Fruit fly (Drosophila melanogaster): ENCODE data around the gene CG13737.

CG13737 gene

dm6 chr3L:13866780-13867179 lies 12.0 kb upstream of the CG13737 start, which contains the start of gene CG8745:
Gene CG8745 (minus strand): TSS chr3L:13866905.
- TF ChIP-seq tj (GFP tag; optimal IDR thresholded peaks at IDR 0.05) (no peak), CG7101 (tag; optimal IDR thresholded peaks at IDR 0.05) (no peak), CG12768 (GFP tag; optimal IDR thresholded peaks at IDR 0.05) (no peak), Mnt (GFP tag; optimal IDR thresholded peaks at IDR 0.05) (no peak), kay (GFP tag; ENCODE audit: borderline replicate concordance) (no peak), CG14711 (tag; optimal IDR thresholded peaks at IDR 0.05) (no peak), CG1620 (GFP tag; optimal IDR thresholded peaks at IDR 0.05) (no peak), CG11617 (GFP tag; optimal IDR thresholded peaks at IDR 0.05) (no peak), CG5204 (GFP tag; optimal IDR thresholded peaks at IDR 0.05) (no peak), ovo (GFP tag; optimal IDR thresholded peaks at IDR 0.05) (no peak), cic (GFP tag; optimal IDR thresholded peaks at IDR 0.05) (no peak), toe (GFP tag; optimal IDR thresholded peaks at IDR 0.05) (no peak), bab1 (GFP tag; optimal IDR thresholded peaks at IDR 0.05) (no peak), pad (GFP tag; optimal IDR thresholded peaks at IDR 0.05) (no peak), cnc (optimal IDR thresholded peaks at IDR 0.05) (no peak), CG33017 (tag; optimal IDR thresholded peaks at IDR 0.05) (no peak), Clk (GFP tag; optimal IDR thresholded peaks at IDR 0.05) (no peak), CG7045 (GFP tag; optimal IDR thresholded peaks at IDR 0.05) (no peak)

dm6 chr3L:13876967-13877366 lies 1.8 kb upstream of the CG13737 start:
- TF ChIP-seq Mnt (GFP tag; optimal IDR thresholded peaks at IDR 0.05) (no peak), cic (GFP tag; optimal IDR thresholded peaks at IDR 0.05) (no peak), pad (GFP tag; optimal IDR thresholded peaks at IDR 0.05) (no peak), CG5204 (GFP tag; optimal IDR thresholded peaks at IDR 0.05) (no peak), CG14711 (tag; optimal IDR thresholded peaks at IDR 0.05) (no peak), CG1620 (GFP tag; optimal IDR thresholded peaks at IDR 0.05) (no peak), Hr96 (GFP tag; optimal IDR thresholded peaks at IDR 0.05) (no peak), cnc (optimal IDR thresholded peaks at IDR 0.05) (no peak), kay (GFP tag; ENCODE audit: borderline replicate concordance) (no peak), toe (GFP tag; optimal IDR thresholded peaks at IDR 0.05) (no peak), Clk (GFP tag; optimal IDR thresholded peaks at IDR 0.05) (no peak), CG7101 (tag; optimal IDR thresholded peaks at IDR 0.05) (no peak), Crg-1 (GFP tag; optimal IDR thresholded peaks at IDR 0.05) (no peak), CG11617 (GFP tag; optimal IDR thresholded peaks at IDR 0.05) (no peak), bab1 (GFP tag; optimal IDR thresholded peaks at IDR 0.05) (no peak), CG7045 (GFP tag; optimal IDR thresholded peaks at IDR 0.05) (no peak), CG33017 (tag; optimal IDR thresholded peaks at IDR 0.05) (no peak), ovo (GFP tag; optimal IDR thresholded peaks at IDR 0.05) (no peak), tj (GFP tag; optimal IDR thresholded peaks at IDR 0.05) (no peak)

- TF ChIP-seq CG1620 (GFP tag; optimal IDR thresholded peaks at IDR 0.05) (no peak), CG7101 (tag; optimal IDR thresholded peaks at IDR 0.05) (no peak), ovo (GFP tag; optimal IDR thresholded peaks at IDR 0.05) (no peak), toe (GFP tag; optimal IDR thresholded peaks at IDR 0.05) (no peak), kay (GFP tag; ENCODE audit: borderline replicate concordance) (no peak), CG33017 (tag; optimal IDR thresholded peaks at IDR 0.05) (no peak), bab1 (GFP tag; optimal IDR thresholded peaks at IDR 0.05) (no peak), CG11617 (GFP tag; optimal IDR thresholded peaks at IDR 0.05) (no peak), Crg-1 (GFP tag; optimal IDR thresholded peaks at IDR 0.05) (no peak), tj (GFP tag; optimal IDR thresholded peaks at IDR 0.05) (no peak), Mnt (GFP tag; optimal IDR thresholded peaks at IDR 0.05) (no peak), Clk (GFP tag; optimal IDR thresholded peaks at IDR 0.05) (no peak), pad (GFP tag; optimal IDR thresholded peaks at IDR 0.05) (no peak), CG14711 (tag; optimal IDR thresholded peaks at IDR 0.05) (no peak), CG7045 (GFP tag; optimal IDR thresholded peaks at IDR 0.05) (no peak), CG5204 (GFP tag; optimal IDR thresholded peaks at IDR 0.05) (no peak), Hr96 (GFP tag; optimal IDR thresholded peaks at IDR 0.05) (no peak), cnc (optimal IDR thresholded peaks at IDR 0.05) (no peak)
These were observed 890 bp upstream of the CG13737 start for dm6 chr3L:13877904-13878303.

- TF ChIP-seq Hr96 (GFP tag; optimal IDR thresholded peaks at IDR 0.05) (no peak), toe (GFP tag; optimal IDR thresholded peaks at IDR 0.05) (no peak), cic (GFP tag; optimal IDR thresholded peaks at IDR 0.05) (no peak), tj (GFP tag; optimal IDR thresholded peaks at IDR 0.05) (no peak), CG5204 (GFP tag; optimal IDR thresholded peaks at IDR 0.05) (no peak), ovo (GFP tag; optimal IDR thresholded peaks at IDR 0.05) (no peak), CG12768 (GFP tag; optimal IDR thresholded peaks at IDR 0.05) (no peak), cnc (optimal IDR thresholded peaks at IDR 0.05) (no peak), CG7101 (tag; optimal IDR thresholded peaks at IDR 0.05) (no peak), CG1620 (GFP tag; optimal IDR thresholded peaks at IDR 0.05) (no peak), Clk (GFP tag; optimal IDR thresholded peaks at IDR 0.05) (no peak), CG7045 (GFP tag; optimal IDR thresholded peaks at IDR 0.05) (no peak), kay (GFP tag; ENCODE audit: borderline replicate concordance) (no peak), CG11617 (GFP tag; optimal IDR thresholded peaks at IDR 0.05) (no peak), Mnt (GFP tag; optimal IDR thresholded peaks at IDR 0.05) (no peak), CG14711 (tag; optimal IDR thresholded peaks at IDR 0.05) (no peak)
These were observed 2.8 kb downstream of the CG13737 start for dm6 chr3L:13881555-13881954.

- TF ChIP-seq tj (GFP tag; optimal IDR thresholded peaks at IDR 0.05), result no peak
- no peak for TF ChIP-seq CG14711 (tag; optimal IDR thresholded peaks at IDR 0.05)
- TF ChIP-seq Hr96 (GFP tag; optimal IDR thresholded peaks at IDR 0.05), result no peak
- no peak for TF ChIP-seq CG33017 (tag; optimal IDR thresholded peaks at IDR 0.05)
- no peak for TF ChIP-seq Clk (GFP tag; optimal IDR thresholded peaks at IDR 0.05)
- TF ChIP-seq CG12768 (GFP tag; optimal IDR thresholded peaks at IDR 0.05), result no peak
- TF ChIP-seq ovo (GFP tag; optimal IDR thresholded peaks at IDR 0.05), result no peak
- TF ChIP-seq CG7101 (tag; optimal IDR thresholded peaks at IDR 0.05), result no peak
- no peak for TF ChIP-seq bab1 (GFP tag; optimal IDR thresholded peaks at IDR 0.05)
- TF ChIP-seq kay (GFP tag; ENCODE audit: borderline replicate concordance), result no peak
- no peak for TF ChIP-seq cnc (optimal IDR thresholded peaks at IDR 0.05)
- TF ChIP-seq cic (GFP tag; optimal IDR thresholded peaks at IDR 0.05), result no peak
These were observed 3.7 kb downstream of the CG13737 start for dm6 chr3L:13882532-13882931.
